Worm (Caenorhabditis elegans): Measurements from ENCODE around the gene gtap-2.

The gtap-2 gene

ce11 chrIII:9780665-9781304 is 27.6 kb upstream of the gtap-2 start, which contains the start of gene vha-1 (continued):
- TF ChIP-seq nhr-84 (tag; optimal IDR thresholded peaks at IDR 0.05), result no peak
- TF ChIP-seq nhr-28 (tag; optimal IDR thresholded peaks at IDR 0.05), result no peak
- no peak for TF ChIP-seq unc-62 (GFP tag; optimal IDR thresholded peaks at IDR 0.05)
- TF ChIP-seq unc-30 (tag; optimal IDR thresholded peaks at IDR 0.05), result no peak
- peak; percentile 67 for TF ChIP-seq xbp-1 (tag; optimal IDR thresholded peaks at IDR 0.05)
- no peak for TF ChIP-seq Y116A8C.19 (tag; optimal IDR thresholded peaks at IDR 0.05; ENCODE audit: borderline replicate concordance)
- TF ChIP-seq nhr-20 (tag; optimal IDR thresholded peaks at IDR 0.05), result peak; percentile 88
- peak; percentile 25 for TF ChIP-seq aly-2 (tag; optimal IDR thresholded peaks at IDR 0.05)
- TF ChIP-seq unc-86 (tag; optimal IDR thresholded peaks at IDR 0.05), result peak; percentile 55
- peak; percentile 24 for TF ChIP-seq vab-15 (tag; optimal IDR thresholded peaks at IDR 0.05)
- no peak for TF ChIP-seq ceh-8 (GFP tag; optimal IDR thresholded peaks at IDR 0.05)
- TF ChIP-seq lin-13 (GFP tag; optimal IDR thresholded peaks at IDR 0.05), result peak; percentile 83
- peak; percentile 91 for TF ChIP-seq C16A3.4 (tag; optimal IDR thresholded peaks at IDR 0.05)
- peak; percentile 76 to 82 (median 80) for TF ChIP-seq dpl-1 (GFP tag; optimal IDR thresholded peaks at IDR 0.05)
- peak; percentile 66 for TF ChIP-seq jun-1 (tag; optimal IDR thresholded peaks at IDR 0.05)
- TF ChIP-seq snu-23 (GFP tag; optimal IDR thresholded peaks at IDR 0.05), result peak; percentile 94
- TF ChIP-seq fkh-8 (tag; optimal IDR thresholded peaks at IDR 0.05), result peak; percentile 77
- no peak for TF ChIP-seq alr-1 (tag; optimal IDR thresholded peaks at IDR 0.05; ENCODE audit: borderline replicate concordance)
- TF ChIP-seq fkh-10 (GFP tag; optimal IDR thresholded peaks at IDR 0.05), result peak; percentile 2
- TF ChIP-seq grh-1 (GFP tag; IDR thresholded peaks at IDR 0.05), result peak; percentile 52
- peak; percentile 56 for TF ChIP-seq ama-1 (optimal IDR thresholded peaks at IDR 0.05)
- peak in 1 of 2 experiments; percentile 81 for TF ChIP-seq mdl-1 (tag; optimal IDR thresholded peaks at IDR 0.05)
- TF ChIP-seq nhr-12 (tag; optimal IDR thresholded peaks at IDR 0.05), result no peak
- peak; percentile 73 for TF ChIP-seq rnt-1 (tag; optimal IDR thresholded peaks at IDR 0.05)
- no peak for TF ChIP-seq sox-4 (tag; optimal IDR thresholded peaks at IDR 0.05)
- TF ChIP-seq pax-3 (tag; optimal IDR thresholded peaks at IDR 0.05), result no peak
- peak; percentile 91 for TF ChIP-seq skn-1 (tag; optimal IDR thresholded peaks at IDR 0.05)
- TF ChIP-seq nhr-76 (tag; optimal IDR thresholded peaks at IDR 0.05), result no peak
- no peak for TF ChIP-seq ceh-63 (GFP tag; optimal IDR thresholded peaks at IDR 0.05)
- no peak; the same call in 1 of the 2 replicates for TF ChIP-seq ceh-88 (GFP tag; IDR thresholded peaks at IDR 0.05)
- TF ChIP-seq irx-1 (tag; optimal IDR thresholded peaks at IDR 0.05), result no peak
- no peak for TF ChIP-seq unc-98 (GFP tag; IDR thresholded peaks at IDR 0.05)
- TF ChIP-seq nhr-19 (GFP tag; conservative IDR thresholded peaks at IDR 0.05), result peak; percentile 53
- TF ChIP-seq lin-39 (tag; optimal IDR thresholded peaks at IDR 0.05), result no peak
- TF ChIP-seq lin-35 (GFP tag; optimal IDR thresholded peaks at IDR 0.05), result peak; percentile 88 to 91
- peak; percentile 71 for TF ChIP-seq nhr-90 (tag; optimal IDR thresholded peaks at IDR 0.05; ENCODE audit: poor library complexity)
- TF ChIP-seq nhr-237 (tag; optimal IDR thresholded peaks at IDR 0.05), result peak; percentile 84
- TF ChIP-seq aha-1 (tag; optimal IDR thresholded peaks at IDR 0.05), result no peak
- no peak for TF ChIP-seq ces-1 (GFP tag; optimal IDR thresholded peaks at IDR 0.05)
- TF ChIP-seq mef-2 (tag; optimal IDR thresholded peaks at IDR 0.05), result no peak
- TF ChIP-seq C04F5.9 (tag; optimal IDR thresholded peaks at IDR 0.05), result no peak
- no peak for TF ChIP-seq mab-9 (GFP tag; IDR thresholded peaks at IDR 0.05)
- no peak for TF ChIP-seq pqm-1 (tag; optimal IDR thresholded peaks at IDR 0.05)
- TF ChIP-seq lir-3 (tag; optimal IDR thresholded peaks at IDR 0.05; ENCODE audit: poor library complexity), result peak; percentile 34
- TF ChIP-seq zag-1 (tag; optimal IDR thresholded peaks at IDR 0.05), result no peak
- TF ChIP-seq lsy-2 (tag; optimal IDR thresholded peaks at IDR 0.05), result peak; percentile 86 to 97
- peak; percentile 81 for TF ChIP-seq tbx-2 (tag; optimal IDR thresholded peaks at IDR 0.05)
- no peak for TF ChIP-seq ztf-4 (tag; optimal IDR thresholded peaks at IDR 0.05)
- no peak for TF ChIP-seq elt-2 (tag; optimal IDR thresholded peaks at IDR 0.05)
- TF ChIP-seq unc-130 (tag; optimal IDR thresholded peaks at IDR 0.05), result peak; percentile 73
- no peak for TF ChIP-seq nhr-11 (tag; optimal IDR thresholded peaks at IDR 0.05)
- TF ChIP-seq ztf-11 (tag; optimal IDR thresholded peaks at IDR 0.05), result peak in 1 of 2 experiments; percentile 18
- peak; percentile 78 for TF ChIP-seq nhr-47 (tag; optimal IDR thresholded peaks at IDR 0.05)

All from whole organism, L1 larva.